Worm (Caenorhabditis elegans) whole organism, L1 larva: ENCODE measurements around the gene Y51A2D.21.

Experiments
- C04F5.9 ChIP-seq: sonication (generic microtip); optimal IDR thresholded peaks from 2 replicates; lab custom pipeline; 2016; ENCODE audit warnings: missing genetic modification characterization, missing compliant biosample characterization
- C34B4.2 ChIP-seq: sonication (generic microtip); optimal IDR thresholded peaks from 2 replicates; lab custom pipeline; 2017; ENCODE audit warnings: mild to moderate bottlenecking, missing genetic modification characterization, missing compliant biosample characterization
- alr-1 ChIP-seq: fragments of 200-800 bp; sonication (Bioruptor generic); optimal IDR thresholded peaks from 2 replicates; lab custom pipeline; 2018; ENCODE audit warnings: borderline replicate concordance, mild to moderate bottlenecking, missing genetic modification characterization, missing compliant biosample characterization
- ama-1 ChIP-seq: fragments of 150-350 bp; optimal IDR thresholded peaks from 2 replicates; lab custom pipeline; 2014
- ceh-82 ChIP-seq, 3 experiments: fragments of 150-350 bp in 1 of 3; sonication (generic microtip) in 2 of 3; optimal IDR thresholded peaks; 2 replicates each; lab custom pipeline; 2014 to 2017; ENCODE audit warnings: missing biosample characterization in 3 of 3, missing genetic modification characterization in 3 of 3
- ceh-88 ChIP-seq: fragments of 200-800 bp; sonication (Bioruptor generic); IDR thresholded peaks from 2 replicates; pipeline ENCODE4 v1.3.6; 2022; ENCODE audit warnings: missing genetic modification characterization, missing compliant biosample characterization
- ceh-90 ChIP-seq: sonication (generic microtip); optimal IDR thresholded peaks from 2 replicates; lab custom pipeline; 2016; ENCODE audit warnings: missing genetic modification characterization, missing compliant biosample characterization
- ces-1 ChIP-seq: fragments of 150-350 bp; optimal IDR thresholded peaks from 2 replicates; lab custom pipeline; 2014; ENCODE audit warnings: missing biosample characterization, missing genetic modification reagents, missing genetic modification characterization
- dpl-1 ChIP-seq, 3 experiments: fragments of 150-350 bp in 2 of 3; sonication (generic microtip) in 1 of 3; optimal IDR thresholded peaks; 2 replicates each; lab custom pipeline; 2014 to 2017; ENCODE audit warnings: missing biosample characterization in 3 of 3, missing genetic modification characterization in 3 of 3, missing genetic modification reagents in 3 of 3
- efl-1 ChIP-seq, 4 experiments: fragments of 150-350 bp; optimal IDR thresholded peaks in 3 of 4; peaks in 1 of 4; 1 replicate in 1 of 4; 2 replicates in 3 of 4; lab custom pipeline; 2014; ENCODE audit warnings: missing biosample characterization in 2 of 4, missing genetic modification characterization in 2 of 4, missing genetic modification reagents in 2 of 4
- efl-3 ChIP-seq: fragments of 200-800 bp; sonication (Bioruptor generic); optimal IDR thresholded peaks from 2 replicates; lab custom pipeline; 2018; ENCODE audit warnings: mild to moderate bottlenecking, missing genetic modification characterization, missing compliant biosample characterization
- egl-13 ChIP-seq: sonication (generic microtip); optimal IDR thresholded peaks from 2 replicates; lab custom pipeline; 2016; ENCODE audit warnings: missing genotype, missing genetic modification reagents, missing genetic modification characterization, missing compliant biosample characterization
- elt-3 ChIP-seq, 6 experiments: fragments of 150-350 bp in 1 of 6; sonication (generic microtip); optimal IDR thresholded peaks; 2 replicates each; lab custom pipeline; 2017 to 2018; ENCODE audit warnings: missing biosample characterization in 6 of 6, missing genetic modification characterization in 6 of 6, inconsistent platforms in 1 of 6
- ets-5 ChIP-seq: fragments of 200-800 bp; sonication (Bioruptor generic); IDR thresholded peaks from 2 replicates; pipeline ENCODE4 v1.3.6; 2022; ENCODE audit warnings: missing genetic modification characterization, missing compliant biosample characterization
- fkh-10 ChIP-seq: sonication (generic microtip); optimal IDR thresholded peaks from 2 replicates; lab custom pipeline; 2017; ENCODE audit warnings: missing biosample characterization, missing genetic modification reagents, missing genetic modification characterization
- fkh-8 ChIP-seq: sonication (generic microtip); optimal IDR thresholded peaks from 2 replicates; lab custom pipeline; 2016; ENCODE audit warnings: mild to moderate bottlenecking, missing genetic modification characterization, missing compliant biosample characterization
- fos-1 ChIP-seq: fragments of 150-350 bp; optimal IDR thresholded peaks from 2 replicates; lab custom pipeline; 2014; ENCODE audit warnings: missing biosample characterization, missing genetic modification characterization
- hlh-17 ChIP-seq: fragments of 200-800 bp; sonication (Bioruptor generic); optimal IDR thresholded peaks from 2 replicates; lab custom pipeline; 2018; ENCODE audit warnings: missing genetic modification characterization, mild to moderate bottlenecking, missing compliant biosample characterization, moderate library complexity, borderline replicate concordance
- hpl-2 ChIP-seq: fragments of 150-350 bp; optimal IDR thresholded peaks from 2 replicates; lab custom pipeline; 2014; ENCODE audit warnings: missing biosample characterization, missing genetic modification reagents, missing genetic modification characterization
- isw-1 ChIP-seq: fragments of 200-800 bp; sonication (Bioruptor generic); IDR thresholded peaks from 2 replicates; pipeline ENCODE4 v1.3.6; 2022; ENCODE audit warnings: missing genetic modification characterization, missing compliant biosample characterization
- lin-14 ChIP-seq: fragments of 200-800 bp; sonication (Bioruptor generic); optimal IDR thresholded peaks from 2 replicates; lab custom pipeline; 2018; ENCODE audit warnings: mild to moderate bottlenecking, missing genetic modification characterization, moderate library complexity, missing compliant biosample characterization
- lin-15B ChIP-seq: fragments of 150-350 bp; sonication (generic microtip); optimal IDR thresholded peaks from 3 replicates; lab custom pipeline; 2014; ENCODE audit warnings: missing biosample characterization, missing genetic modification characterization
- lin-35 ChIP-seq, 2 experiments: fragments of 150-350 bp; optimal IDR thresholded peaks; 2 replicates each; lab custom pipeline; 2014; ENCODE audit warnings: missing biosample characterization in 2 of 2, missing genetic modification characterization in 2 of 2, missing genetic modification reagents in 2 of 2
- lin-39 ChIP-seq: fragments of 150-350 bp; optimal IDR thresholded peaks from 2 replicates; lab custom pipeline; 2014; ENCODE audit warnings: missing biosample characterization, missing genetic modification reagents, missing genetic modification characterization
- lsy-2 ChIP-seq, 2 experiments: fragments of 150-350 bp; optimal IDR thresholded peaks; 2 replicates each; lab custom pipeline; 2014; ENCODE audit warnings: missing biosample characterization in 2 of 2, missing genetic modification characterization in 2 of 2
- mab-9 ChIP-seq: fragments of 200-800 bp; sonication (Bioruptor generic); IDR thresholded peaks from 2 replicates; pipeline ENCODE4 v1.3.6; 2022; ENCODE audit warnings: missing genetic modification reagents, missing genetic modification characterization, missing compliant biosample characterization
- mep-1 ChIP-seq: fragments of 150-350 bp; optimal IDR thresholded peaks from 2 replicates; lab custom pipeline; 2014; ENCODE audit warnings: missing biosample characterization, missing genetic modification characterization
- nhr-11 ChIP-seq: fragments of 150-350 bp; optimal IDR thresholded peaks from 2 replicates; lab custom pipeline; 2014; ENCODE audit warnings: missing biosample characterization, missing genetic modification characterization
- nhr-12 ChIP-seq: sonication (generic microtip); optimal IDR thresholded peaks from 2 replicates; lab custom pipeline; 2017; ENCODE audit warnings: missing biosample characterization, missing genetic modification characterization
- nhr-47 ChIP-seq: sonication (generic microtip); optimal IDR thresholded peaks from 2 replicates; lab custom pipeline; 2016; ENCODE audit warnings: mild to moderate bottlenecking, missing genetic modification characterization, moderate library complexity, missing compliant biosample characterization
- nhr-71 ChIP-seq: sonication (generic microtip); optimal IDR thresholded peaks from 2 replicates; lab custom pipeline; 2016; ENCODE audit warnings: mild to moderate bottlenecking, missing genetic modification characterization, moderate library complexity, missing compliant biosample characterization
- nhr-84 ChIP-seq: sonication (generic microtip); optimal IDR thresholded peaks from 2 replicates; lab custom pipeline; 2017; ENCODE audit warnings: missing biosample characterization, missing genetic modification characterization
- nhr-85 ChIP-seq: sonication (generic microtip); peaks from one replicate; lab custom pipeline; 2016; ENCODE audit warnings: missing genetic modification characterization, inconsistent platforms, missing compliant biosample characterization
- pag-3 ChIP-seq: sonication (generic microtip); optimal IDR thresholded peaks from 2 replicates; lab custom pipeline; 2017; ENCODE audit warnings: missing genetic modification characterization, mild to moderate bottlenecking, missing compliant biosample characterization, antibody characterized with exemption, borderline replicate concordance; ENCODE audit not compliant: insufficient read depth
- pax-3 ChIP-seq: fragments of 200-800 bp; sonication (Bioruptor generic); optimal IDR thresholded peaks from 2 replicates; lab custom pipeline; 2018; ENCODE audit warnings: mild to moderate bottlenecking, missing genetic modification characterization, moderate library complexity, missing compliant biosample characterization
- pqm-1 ChIP-seq: sonication (generic microtip); optimal IDR thresholded peaks from 3 replicates; lab custom pipeline; 2017; ENCODE audit warnings: missing biosample characterization, missing genetic modification characterization
- rnt-1 ChIP-seq: sonication (generic microtip); optimal IDR thresholded peaks from 2 replicates; lab custom pipeline; 2016; ENCODE audit warnings: mild to moderate bottlenecking, missing genetic modification characterization, moderate library complexity, missing compliant biosample characterization
- skn-1 ChIP-seq: fragments of 150-350 bp; optimal IDR thresholded peaks from 2 replicates; lab custom pipeline; 2014; ENCODE audit warnings: missing biosample characterization, missing genetic modification characterization
- snu-23 ChIP-seq: sonication (generic microtip); optimal IDR thresholded peaks from 2 replicates; lab custom pipeline; 2016; ENCODE audit warnings: missing genetic modification characterization, missing compliant biosample characterization
- sox-4 ChIP-seq: sonication (generic microtip); optimal IDR thresholded peaks from 2 replicates; lab custom pipeline; 2016; ENCODE audit warnings: missing genetic modification characterization, missing compliant biosample characterization
- swsn-7 ChIP-seq: sonication (generic microtip); optimal IDR thresholded peaks from 2 replicates; lab custom pipeline; 2016; ENCODE audit warnings: missing genetic modification characterization, missing compliant biosample characterization
- tbx-2 ChIP-seq: sonication (generic microtip); optimal IDR thresholded peaks from 2 replicates; lab custom pipeline; 2016; ENCODE audit warnings: missing genetic modification characterization, missing compliant biosample characterization
- tlp-1 ChIP-seq: fragments of 150-350 bp; optimal IDR thresholded peaks from 2 replicates; lab custom pipeline; 2014; ENCODE audit warnings: missing biosample characterization, missing genetic modification characterization
- unc-30 ChIP-seq: sonication (generic microtip); optimal IDR thresholded peaks from 2 replicates; lab custom pipeline; 2017; ENCODE audit warnings: missing biosample characterization, missing genetic modification characterization
- unc-62 ChIP-seq: fragments of 150-350 bp; optimal IDR thresholded peaks from 2 replicates; lab custom pipeline; 2014; ENCODE audit warnings: missing biosample characterization, missing genetic modification reagents, missing genetic modification characterization
- unc-98 ChIP-seq: fragments of 200-800 bp; sonication (Bioruptor generic); IDR thresholded peaks from 2 replicates; pipeline ENCODE4 v1.3.6; 2022; ENCODE audit warnings: missing genetic modification characterization, missing compliant biosample characterization
- vab-15 ChIP-seq: sonication (generic microtip); optimal IDR thresholded peaks from 2 replicates; lab custom pipeline; 2017; ENCODE audit warnings: missing genotype, mild to moderate bottlenecking, missing genetic modification characterization, missing compliant biosample characterization
- zag-1 ChIP-seq: fragments of 150-350 bp; optimal IDR thresholded peaks from 2 replicates; lab custom pipeline; 2014; ENCODE audit warnings: missing biosample characterization, missing genetic modification characterization
- zip-4 ChIP-seq: fragments of 200-800 bp; sonication (Bioruptor generic); optimal IDR thresholded peaks from 2 replicates; lab custom pipeline; 2018; ENCODE audit warnings: mild to moderate bottlenecking, missing genetic modification characterization, moderate library complexity, missing compliant biosample characterization
- ztf-11 ChIP-seq, 2 experiments: sonication (generic microtip); optimal IDR thresholded peaks; 2 replicates each; lab custom pipeline; 2016 to 2017; ENCODE audit warnings: missing genetic modification characterization in 2 of 2, missing biosample characterization in 1 of 2, missing compliant biosample characterization in 1 of 2
- ztf-4 ChIP-seq: fragments of 150-350 bp; optimal IDR thresholded peaks from 2 replicates; lab custom pipeline; 2014; ENCODE audit warnings: missing biosample characterization, missing genetic modification characterization

Y51A2D.21 gene

DNA sequence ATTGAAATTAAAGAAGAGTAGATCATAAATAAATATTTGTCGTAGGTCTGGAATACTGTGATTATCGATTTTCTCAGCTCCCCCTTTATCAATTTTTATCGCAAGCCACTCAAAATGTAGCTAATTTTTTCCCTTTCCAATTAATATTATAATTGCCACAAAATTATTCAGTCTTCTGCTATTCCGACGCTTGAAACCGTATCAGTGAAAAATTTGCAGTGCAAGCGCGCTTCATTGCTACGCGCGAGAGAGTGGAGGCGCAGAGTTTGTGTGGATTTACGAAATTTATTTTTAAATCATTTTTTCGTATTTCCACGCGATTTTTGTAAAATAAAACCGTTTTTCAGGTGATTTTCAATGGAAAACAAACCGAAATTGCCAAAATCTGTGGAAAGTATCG lies 38.0 kb upstream of the Y51A2D.21 start, which contains the start of gene ints-5 (continued):
- TF ChIP-seq efl-1 (optimal IDR thresholded peaks at IDR 0.05; lab: Kevin White, UChicago) (peak; percentile 75), efl-1 (GFP tag; optimal IDR thresholded peaks at IDR 0.05 in 1 of 2; lab: Kevin White, UChicago) (peak; percentile 64 to 96), ceh-82 (tag; optimal IDR thresholded peaks at IDR 0.05; lab: Kevin White, UChicago) (peak; percentile 35 to 56 (median 38)), efl-3 (no peak), zag-1 (no peak), fos-1 (peak; percentile 12), mep-1 (tag; lab: Kevin White, UChicago) (peak; percentile 57), sox-4 (tag; lab: Kevin White, UChicago) (no peak), lin-39 (tag; lab: Kevin White, UChicago) (no peak), C34B4.2 (tag; lab: Kevin White, UChicago) (no peak), swsn-7 (peak; percentile 62), nhr-84 (tag; lab: Kevin White, UChicago) (no peak), dpl-1 (GFP tag; optimal IDR thresholded peaks at IDR 0.05; lab: Kevin White, UChicago) (peak; percentile 59 to 68 (median 66)), C04F5.9 (no peak), nhr-47 (tag; lab: Kevin White, UChicago) (peak; percentile 64), elt-3 (tag; optimal IDR thresholded peaks at IDR 0.05; lab: Kevin White, UChicago) (peak in 1 of 6 experiments; percentile 52), egl-13 (tag; lab: Kevin White, UChicago) (peak; percentile 10), lsy-2 (tag; optimal IDR thresholded peaks at IDR 0.05; lab: Kevin White, UChicago) (peak; percentile 62 to 78), vab-15 (tag; lab: Kevin White, UChicago) (peak; percentile 62), rnt-1 (peak; percentile 75), fkh-10 (GFP tag; lab: Kevin White, UChicago) (no peak), nhr-11 (tag; lab: Kevin White, UChicago) (no peak), pax-3 (tag; lab: Kevin White, UChicago) (no peak), hlh-17 (GFP tag; lab: Kevin White, UChicago) (no peak), ama-1 (no peak), pag-3 (no peak), hpl-2 (GFP tag; lab: Kevin White, UChicago) (no peak), tlp-1 (tag; lab: Kevin White, UChicago) (no peak), lin-14 (GFP tag; lab: Kevin White, UChicago) (peak; percentile 74), ces-1 (GFP tag; lab: Kevin White, UChicago) (no peak), unc-30 (tag; lab: Kevin White, UChicago) (no peak), lin-15B (peak; percentile 52), nhr-85 (tag; lab: Kevin White, UChicago) (peak; percentile 66), tbx-2 (tag; lab: Kevin White, UChicago) (peak; percentile 55), skn-1 (tag; lab: Kevin White, UChicago) (peak; percentile 66), ceh-90 (tag; lab: Kevin White, UChicago) (no peak), ets-5 (GFP tag; lab: Robert Waterston, UW) (no peak), pqm-1 (tag; lab: Kevin White, UChicago) (no peak), mab-9 (GFP tag; lab: Robert Waterston, UW) (no peak), isw-1 (GFP tag; lab: Robert Waterston, UW) (peak; percentile 78), fkh-8 (tag; lab: Kevin White, UChicago) (peak; percentile 59), unc-62 (GFP tag; lab: Kevin White, UChicago) (no peak), unc-98 (GFP tag; lab: Robert Waterston, UW) (no peak), zip-4 (peak; percentile 8), ztf-11 (tag; optimal IDR thresholded peaks at IDR 0.05; lab: Kevin White, UChicago) (no peak), alr-1 (tag; lab: Kevin White, UChicago) (no peak), ceh-88 (GFP tag; lab: Robert Waterston, UW) (no peak), ztf-4 (tag; lab: Kevin White, UChicago) (no peak), nhr-12 (tag; lab: Kevin White, UChicago) (no peak), nhr-71 (tag; lab: Kevin White, UChicago) (peak; percentile 81), snu-23 (GFP tag; lab: Kevin White, UChicago) (peak; percentile 77), lin-35 (GFP tag; optimal IDR thresholded peaks at IDR 0.05; lab: Kevin White, UChicago) (peak; percentile 56 to 75)
